Worm (Caenorhabditis elegans) whole organism, L4 larva: Measurements from ENCODE around the gene cest-25.

Experiments used
- F44E2.7 ChIP-seq: fragments of 200-800 bp; sonication (Bioruptor generic); IDR thresholded peaks from 2 replicates; pipeline ENCODE4 v2.1.2; 2022; ENCODE audit warnings: missing genetic modification characterization, missing compliant biosample characterization
- R02D3.7 ChIP-seq: fragments of 150-350 bp; sonication (generic microtip); optimal IDR thresholded peaks from 3 replicates; lab custom pipeline; 2014; ENCODE audit warnings: missing biosample characterization, missing genetic modification characterization
- aly-2 ChIP-seq: sonication (generic microtip); optimal IDR thresholded peaks from 2 replicates; lab custom pipeline; 2018; ENCODE audit warnings: missing biosample characterization, missing genetic modification characterization
- daf-12 ChIP-seq: fragments of 150-350 bp; optimal IDR thresholded peaks from 2 replicates; lab custom pipeline; 2014; ENCODE audit warnings: missing biosample characterization, missing genetic modification reagents, missing genetic modification characterization
- fos-1 ChIP-seq: fragments of 150-350 bp; optimal IDR thresholded peaks from 2 replicates; lab custom pipeline; 2014; ENCODE audit warnings: missing biosample characterization, missing genetic modification characterization
- hlh-30 ChIP-seq: sonication (generic microtip); optimal IDR thresholded peaks from 2 replicates; lab custom pipeline; 2017; ENCODE audit warnings: antibody characterized with exemption, mild to moderate bottlenecking, missing genetic modification characterization, missing compliant biosample characterization; ENCODE audit not compliant: insufficient read depth
- lin-13 ChIP-seq: fragments of 150-350 bp; optimal IDR thresholded peaks from 2 replicates; lab custom pipeline; 2014; ENCODE audit warnings: missing biosample characterization, missing genetic modification reagents, missing genetic modification characterization
- lir-3 ChIP-seq: sonication (generic microtip); optimal IDR thresholded peaks from 2 replicates; lab custom pipeline; 2016; ENCODE audit warnings: mild to moderate bottlenecking, missing genetic modification characterization, missing compliant biosample characterization
- nhr-11 ChIP-seq: fragments of 150-350 bp; optimal IDR thresholded peaks from 2 replicates; lab custom pipeline; 2014; ENCODE audit warnings: missing biosample characterization, missing genetic modification characterization
- pha-4 ChIP-seq, 2 experiments: fragments of 150-350 bp in 1 of 2; fragments of 200-800 bp in 1 of 2; sonication (Bioruptor generic) in 1 of 2; IDR thresholded peaks in 1 of 2; optimal IDR thresholded peaks in 1 of 2; 2 replicates each; pipeline versions ENCODE4 v1.3.6 to Lab custom; 2014 to 2022; ENCODE audit warnings: missing genetic modification characterization in 2 of 2, missing genetic modification reagents in 2 of 2, missing biosample characterization in 1 of 2, missing compliant biosample characterization in 1 of 2

DNA sequence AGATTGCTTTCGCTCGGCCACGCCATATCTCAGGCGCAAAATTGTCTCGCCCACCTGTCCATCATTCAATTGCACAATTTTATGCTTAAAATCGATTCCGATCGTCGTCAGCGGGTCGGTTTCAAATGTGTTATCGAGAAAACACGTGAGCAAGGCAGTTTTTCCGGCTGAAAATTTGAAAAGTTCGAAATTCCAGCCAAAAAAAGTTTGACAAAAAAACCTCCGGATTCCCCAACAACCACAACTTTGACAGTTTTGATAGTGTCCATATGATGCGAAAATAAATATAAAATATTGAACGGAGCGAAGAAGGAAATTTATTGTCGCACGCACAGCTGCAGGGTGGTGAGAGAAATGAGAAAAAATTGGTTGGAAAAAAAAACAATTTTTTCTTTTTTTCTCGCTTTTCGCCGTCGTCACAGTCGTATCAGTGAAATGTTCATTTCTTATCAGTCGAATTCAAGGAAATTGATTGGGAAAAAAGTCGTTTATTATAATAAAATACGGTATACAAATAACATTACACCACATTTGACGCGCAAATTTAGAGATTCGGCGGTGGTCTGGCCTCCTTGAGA, 5.6 kb downstream of the cest-25 start, which contains the start of gene Y71H2AM.12:
- no peak for TF ChIP-seq fos-1 (tag; lab: Kevin White, UChicago)
- TF ChIP-seq hlh-30 (tag; lab: Kevin White, UChicago) = no peak
- no peak for TF ChIP-seq aly-2
- no peak for TF ChIP-seq lir-3 (tag; lab: Kevin White, UChicago)
- TF ChIP-seq pha-4 (GFP tag; IDR thresholded peaks at IDR 0.05; lab: Robert Waterston, UW) = no peak
- no peak for TF ChIP-seq pha-4 (tag; optimal IDR thresholded peaks at IDR 0.05; lab: Kevin White, UChicago)
- no peak for TF ChIP-seq R02D3.7
- TF ChIP-seq lin-13 = no peak
- no peak for TF ChIP-seq F44E2.7 (GFP tag; lab: Robert Waterston, UW)
- no peak for TF ChIP-seq nhr-11 (tag; lab: Kevin White, UChicago)
- TF ChIP-seq daf-12 (tag; lab: Kevin White, UChicago) = no peak
